Worm (Caenorhabditis elegans): ENCODE data around the gene ddl-3.
"Not testable (repeated sequence)": the region's sequence is repeated elsewhere in the genome, so short reads cannot be mapped to it uniquely, and the experiment has no call there.

The ddl-3 gene

ce11 chrII:14299254-14299759 lies 44.9 kb downstream of the ddl-3 start:
- no peak for TF ChIP-seq him-1 (tag; optimal IDR thresholded peaks at IDR 0.05)
- no peak for TF ChIP-seq cebp-1 (GFP tag; IDR thresholded peaks at IDR 0.05)
- peak; percentile 9 for TF ChIP-seq cebp-1 (tag; optimal IDR thresholded peaks at IDR 0.05)
- no peak for TF ChIP-seq let-607 (tag; optimal IDR thresholded peaks at IDR 0.05)
- TF ChIP-seq zfh-2 (GFP tag; conservative IDR thresholded peaks at IDR 0.05) = peak; percentile 36; the same call in 1 of the 2 replicates
- 0 out of 2 replicates have a peak, but pooled peaks have one; percentile 8 for TF ChIP-seq mcd-1 (GFP tag; IDR thresholded peaks at IDR 0.05)
- TF ChIP-seq attf-6 (GFP tag; IDR thresholded peaks at IDR 0.05) = no peak

- not testable (repeated sequence) for TF ChIP-seq let-526, K11D2.4, mcd-1 (GFP tag; IDR thresholded peaks at IDR 0.05)
Measured at ce11 chrII:14297050-14297449, 47.2 kb downstream of the ddl-3 start, which contains the start of gene Y54G11A.7. Y54G11A.7 (plus strand) TSS chrII:14297305.

- TF ChIP-seq nhr-80 (tag; optimal IDR thresholded peaks at IDR 0.05) (peak; percentile 76), madf-10 (tag; optimal IDR thresholded peaks at IDR 0.05) (no peak), F52B5.7 (tag; optimal IDR thresholded peaks at IDR 0.05) (no peak), pha-4 (tag; optimal IDR thresholded peaks at IDR 0.05) (peak; percentile 34), T26A5.8 (tag; optimal IDR thresholded peaks at IDR 0.05) (no peak), hmg-1.2 (GFP tag; IDR thresholded peaks at IDR 0.05) (peak; percentile 73; the same call in 1 of the 2 replicates), ZK185.1 (tag; optimal IDR thresholded peaks at IDR 0.05; ENCODE audit: poor library complexity, severe bottlenecking) (peak; percentile 5), attf-5 (GFP tag; optimal IDR thresholded peaks at IDR 0.05) (peak; percentile 20), snpc-4 (GFP tag; optimal IDR thresholded peaks at IDR 0.05) (no peak), snpc-4 (tag; optimal IDR thresholded peaks at IDR 0.05) (peak in 2 of 4 experiments; percentile 20 to 35), cebp-1 (GFP tag; IDR thresholded peaks at IDR 0.05) (no peak), cebp-1 (tag; optimal IDR thresholded peaks at IDR 0.05) (peak; percentile 44), zfh-2 (GFP tag; conservative IDR thresholded peaks at IDR 0.05) (no peak), lin-40 (tag; optimal IDR thresholded peaks at IDR 0.05) (peak; percentile 51)
Measured at ce11 chrII:14296320-14296719, 47.9 kb downstream of the ddl-3 start.

- no peak for TF ChIP-seq B0019.2 (GFP tag; conservative IDR thresholded peaks at IDR 0.05)
Measured at ce11 chrII:14294390-14294789, 49.9 kb downstream of the ddl-3 start.

ce11 chrII:14292519-14292918 lies 51.7 kb downstream of the ddl-3 start, which contains the start of gene Y54G11A.4:
Y54G11A.4 (plus strand) TSS chrII:14292819.
- no peak for TF ChIP-seq attf-6 (GFP tag; IDR thresholded peaks at IDR 0.05)
- TF ChIP-seq ceh-40 (GFP tag; IDR thresholded peaks at IDR 0.05) = no peak
- TF ChIP-seq lsy-27 (tag; optimal IDR thresholded peaks at IDR 0.05; ENCODE audit: borderline replicate concordance, insufficient read depth) = no peak
- no peak for TF ChIP-seq F23B12.7 (tag; optimal IDR thresholded peaks at IDR 0.05; ENCODE audit: insufficient read depth)
- TF ChIP-seq sdz-38 (tag; optimal IDR thresholded peaks at IDR 0.05) = no peak
- TF ChIP-seq nfya-2 (GFP tag; IDR thresholded peaks at IDR 0.05) = no peak

ce11 chrII:14291854-14292253 lies 52.4 kb downstream of the ddl-3 start:
- peak; percentile 35; the same call in 1 of the 2 replicates for TF ChIP-seq mcd-1 (GFP tag; IDR thresholded peaks at IDR 0.05)

- no peak for TF ChIP-seq sdz-38 (tag; optimal IDR thresholded peaks at IDR 0.05)
- TF ChIP-seq nhr-80 (tag; optimal IDR thresholded peaks at IDR 0.05) = peak; percentile 5
- peak; percentile 85 for TF ChIP-seq cebp-1 (GFP tag; IDR thresholded peaks at IDR 0.05)
- TF ChIP-seq cebp-1 (tag; optimal IDR thresholded peaks at IDR 0.05) = peak; percentile 90
Measured at ce11 chrII:14290846-14291245, 53.4 kb downstream of the ddl-3 start.

Data from whole organism, young adult.